Worm (Caenorhabditis elegans) whole organism, L1 larva: Measurements from ENCODE around the gene chdh-1.

Experiments
- C16A3.4 ChIP-seq: fragments of 150-350 bp; optimal IDR thresholded peaks from 2 replicates; lab custom pipeline; 2014; ENCODE audit warnings: missing biosample characterization, missing genetic modification characterization
- C34B4.2 ChIP-seq: sonication (generic microtip); optimal IDR thresholded peaks from 2 replicates; lab custom pipeline; 2017; ENCODE audit warnings: mild to moderate bottlenecking, missing genetic modification characterization, missing compliant biosample characterization
- Y116A8C.19 ChIP-seq: sonication (generic microtip); optimal IDR thresholded peaks from 2 replicates; lab custom pipeline; 2016; ENCODE audit warnings: missing compliant biosample characterization, missing genetic modification characterization, borderline replicate concordance
- aha-1 ChIP-seq: fragments of 150-350 bp; optimal IDR thresholded peaks from 2 replicates; lab custom pipeline; 2014; ENCODE audit warnings: missing biosample characterization, missing genetic modification characterization
- alr-1 ChIP-seq: fragments of 200-800 bp; sonication (Bioruptor generic); optimal IDR thresholded peaks from 2 replicates; lab custom pipeline; 2018; ENCODE audit warnings: borderline replicate concordance, mild to moderate bottlenecking, missing genetic modification characterization, missing compliant biosample characterization
- aly-2 ChIP-seq: fragments of 150-350 bp; optimal IDR thresholded peaks from 2 replicates; lab custom pipeline; 2014; ENCODE audit warnings: missing biosample characterization, missing genetic modification characterization
- blmp-1 ChIP-seq: fragments of 150-350 bp; optimal IDR thresholded peaks from 2 replicates; lab custom pipeline; 2014; ENCODE audit warnings: missing biosample characterization, missing genetic modification characterization
- ceh-8 ChIP-seq: fragments of 200-800 bp; sonication (Bioruptor generic); optimal IDR thresholded peaks from 2 replicates; lab custom pipeline; 2018; ENCODE audit warnings: mild to moderate bottlenecking, missing genetic modification characterization, moderate library complexity, missing compliant biosample characterization
- ceh-82 ChIP-seq, 3 experiments: fragments of 150-350 bp in 1 of 3; sonication (generic microtip) in 2 of 3; optimal IDR thresholded peaks; 2 replicates each; lab custom pipeline; 2014 to 2017; ENCODE audit warnings: missing biosample characterization in 3 of 3, missing genetic modification characterization in 3 of 3
- dpl-1 ChIP-seq, 3 experiments: fragments of 150-350 bp in 2 of 3; sonication (generic microtip) in 1 of 3; optimal IDR thresholded peaks; 2 replicates each; lab custom pipeline; 2014 to 2017; ENCODE audit warnings: missing biosample characterization in 3 of 3, missing genetic modification characterization in 3 of 3, missing genetic modification reagents in 3 of 3
- dsc-1 ChIP-seq: sonication (generic microtip); optimal IDR thresholded peaks from 2 replicates; lab custom pipeline; 2016; ENCODE audit warnings: mild to moderate bottlenecking, missing genetic modification characterization, missing compliant biosample characterization
- efl-1 ChIP-seq, 4 experiments: fragments of 150-350 bp; optimal IDR thresholded peaks in 3 of 4; peaks in 1 of 4; 1 replicate in 1 of 4; 2 replicates in 3 of 4; lab custom pipeline; 2014; ENCODE audit warnings: missing biosample characterization in 2 of 4, missing genetic modification characterization in 2 of 4, missing genetic modification reagents in 2 of 4
- elt-2 ChIP-seq: sonication (generic microtip); optimal IDR thresholded peaks from 2 replicates; lab custom pipeline; 2016; ENCODE audit warnings: missing genetic modification characterization, mild to moderate bottlenecking, inconsistent platforms, missing compliant biosample characterization, missing genetic modification reagents
- elt-3 ChIP-seq, 6 experiments: fragments of 150-350 bp in 1 of 6; sonication (generic microtip); optimal IDR thresholded peaks; 2 replicates each; lab custom pipeline; 2017 to 2018; ENCODE audit warnings: missing biosample characterization in 6 of 6, missing genetic modification characterization in 6 of 6, inconsistent platforms in 1 of 6
- ets-5 ChIP-seq: fragments of 200-800 bp; sonication (Bioruptor generic); IDR thresholded peaks from 2 replicates; pipeline ENCODE4 v1.3.6; 2022; ENCODE audit warnings: missing genetic modification characterization, missing compliant biosample characterization
- fkh-8 ChIP-seq: sonication (generic microtip); optimal IDR thresholded peaks from 2 replicates; lab custom pipeline; 2016; ENCODE audit warnings: mild to moderate bottlenecking, missing genetic modification characterization, missing compliant biosample characterization
- fos-1 ChIP-seq: fragments of 150-350 bp; optimal IDR thresholded peaks from 2 replicates; lab custom pipeline; 2014; ENCODE audit warnings: missing biosample characterization, missing genetic modification characterization
- hlh-4 ChIP-seq: sonication (generic microtip); optimal IDR thresholded peaks from 2 replicates; lab custom pipeline; 2016; ENCODE audit warnings: mild to moderate bottlenecking, missing genetic modification characterization, missing compliant biosample characterization
- hpl-2 ChIP-seq: fragments of 150-350 bp; optimal IDR thresholded peaks from 2 replicates; lab custom pipeline; 2014; ENCODE audit warnings: missing biosample characterization, missing genetic modification reagents, missing genetic modification characterization
- jun-1 ChIP-seq: fragments of 150-350 bp; optimal IDR thresholded peaks from 2 replicates; lab custom pipeline; 2014; ENCODE audit warnings: missing biosample characterization, missing genetic modification reagents, missing genetic modification characterization
- lin-14 ChIP-seq: fragments of 200-800 bp; sonication (Bioruptor generic); optimal IDR thresholded peaks from 2 replicates; lab custom pipeline; 2018; ENCODE audit warnings: mild to moderate bottlenecking, missing genetic modification characterization, moderate library complexity, missing compliant biosample characterization
- lin-35 ChIP-seq, 2 experiments: fragments of 150-350 bp; optimal IDR thresholded peaks; 2 replicates each; lab custom pipeline; 2014; ENCODE audit warnings: missing biosample characterization in 2 of 2, missing genetic modification characterization in 2 of 2, missing genetic modification reagents in 2 of 2
- lsy-2 ChIP-seq, 2 experiments: fragments of 150-350 bp; optimal IDR thresholded peaks; 2 replicates each; lab custom pipeline; 2014; ENCODE audit warnings: missing biosample characterization in 2 of 2, missing genetic modification characterization in 2 of 2
- mdl-1 ChIP-seq, 2 experiments: fragments of 150-350 bp; optimal IDR thresholded peaks; 2 replicates each; lab custom pipeline; 2014 to 2017; ENCODE audit warnings: missing biosample characterization in 2 of 2, missing genetic modification characterization in 2 of 2, inconsistent platforms in 1 of 2
- mep-1 ChIP-seq: fragments of 150-350 bp; optimal IDR thresholded peaks from 2 replicates; lab custom pipeline; 2014; ENCODE audit warnings: missing biosample characterization, missing genetic modification characterization
- nhr-11 ChIP-seq: fragments of 150-350 bp; optimal IDR thresholded peaks from 2 replicates; lab custom pipeline; 2014; ENCODE audit warnings: missing biosample characterization, missing genetic modification characterization
- nhr-19 ChIP-seq: fragments of 200-800 bp; sonication (Bioruptor generic); conservative IDR thresholded peaks from 2 replicates; pipeline ENCODE4 v1.3.6; 2022; ENCODE audit warnings: missing genetic modification characterization, missing compliant biosample characterization
- nhr-20 ChIP-seq: sonication (generic microtip); optimal IDR thresholded peaks from 2 replicates; lab custom pipeline; 2016; ENCODE audit warnings: mild to moderate bottlenecking, missing genetic modification characterization, missing compliant biosample characterization
- nhr-237 ChIP-seq: fragments of 150-350 bp; optimal IDR thresholded peaks from 2 replicates; lab custom pipeline; 2014; ENCODE audit warnings: missing biosample characterization, missing genetic modification characterization
- nhr-47 ChIP-seq: sonication (generic microtip); optimal IDR thresholded peaks from 2 replicates; lab custom pipeline; 2016; ENCODE audit warnings: mild to moderate bottlenecking, missing genetic modification characterization, moderate library complexity, missing compliant biosample characterization
- nhr-71 ChIP-seq: sonication (generic microtip); optimal IDR thresholded peaks from 2 replicates; lab custom pipeline; 2016; ENCODE audit warnings: mild to moderate bottlenecking, missing genetic modification characterization, moderate library complexity, missing compliant biosample characterization
- nhr-85 ChIP-seq: sonication (generic microtip); peaks from one replicate; lab custom pipeline; 2016; ENCODE audit warnings: missing genetic modification characterization, inconsistent platforms, missing compliant biosample characterization
- nhr-90 ChIP-seq: sonication (generic microtip); optimal IDR thresholded peaks from 2 replicates; lab custom pipeline; 2016; ENCODE audit warnings: mild to moderate bottlenecking, missing genetic modification characterization, missing compliant biosample characterization; ENCODE audit not compliant: poor library complexity
- skn-1 ChIP-seq: fragments of 150-350 bp; optimal IDR thresholded peaks from 2 replicates; lab custom pipeline; 2014; ENCODE audit warnings: missing biosample characterization, missing genetic modification characterization
- snu-23 ChIP-seq: sonication (generic microtip); optimal IDR thresholded peaks from 2 replicates; lab custom pipeline; 2016; ENCODE audit warnings: missing genetic modification characterization, missing compliant biosample characterization
- swsn-7 ChIP-seq: sonication (generic microtip); optimal IDR thresholded peaks from 2 replicates; lab custom pipeline; 2016; ENCODE audit warnings: missing genetic modification characterization, missing compliant biosample characterization
- tlp-1 ChIP-seq: fragments of 150-350 bp; optimal IDR thresholded peaks from 2 replicates; lab custom pipeline; 2014; ENCODE audit warnings: missing biosample characterization, missing genetic modification characterization
- unc-130 ChIP-seq: fragments of 150-350 bp; optimal IDR thresholded peaks from 2 replicates; lab custom pipeline; 2017; ENCODE audit warnings: missing biosample characterization, missing genetic modification characterization, inconsistent platforms
- xbp-1 ChIP-seq: sonication (generic microtip); optimal IDR thresholded peaks from 2 replicates; lab custom pipeline; 2016; ENCODE audit warnings: missing genetic modification characterization, missing compliant biosample characterization
- ztf-4 ChIP-seq: fragments of 150-350 bp; optimal IDR thresholded peaks from 2 replicates; lab custom pipeline; 2014; ENCODE audit warnings: missing biosample characterization, missing genetic modification characterization

chdh-1 gene

ce11 chrII:8726700-8727099 is 28.0 kb upstream of the chdh-1 start, which contains the start of gene T01B7.9:
Gene T01B7.9 (minus strand): TSS chrII:8726800.
- TF ChIP-seq blmp-1 (tag; lab: Kevin White, UChicago) = no peak
- TF ChIP-seq hpl-2 = no peak
- no peak for TF ChIP-seq lsy-2 (tag; optimal IDR thresholded peaks at IDR 0.05; lab: Kevin White, UChicago)
- TF ChIP-seq fos-1 (tag; lab: Kevin White, UChicago) = no peak
- no peak for TF ChIP-seq nhr-237 (tag; lab: Kevin White, UChicago)
- TF ChIP-seq unc-130 (tag; lab: Kevin White, UChicago) = no peak
- TF ChIP-seq Y116A8C.19 (tag; lab: Kevin White, UChicago) = no peak
- no peak for TF ChIP-seq nhr-90
- no peak for TF ChIP-seq jun-1 (tag; lab: Kevin White, UChicago)
- TF ChIP-seq ztf-4 (tag; lab: Kevin White, UChicago) = no peak
- TF ChIP-seq dsc-1 (tag; lab: Kevin White, UChicago) = no peak
- TF ChIP-seq mdl-1 (tag; optimal IDR thresholded peaks at IDR 0.05; lab: Kevin White, UChicago) = no peak
- no peak for TF ChIP-seq nhr-11 (tag; lab: Kevin White, UChicago)
- TF ChIP-seq tlp-1 (tag; lab: Kevin White, UChicago) = no peak

ce11 chrII:8721955-8722524 is 23.3 kb upstream of the chdh-1 start, which contains the start of gene trcs-2:
Gene trcs-2 (plus strand): TSS chrII:8722474.
- peak; percentile 5 for TF ChIP-seq nhr-71 (tag; lab: Kevin White, UChicago)
- peak; percentile 90 for TF ChIP-seq hlh-4 (tag; lab: Kevin White, UChicago)
- TF ChIP-seq fkh-8 = peak; percentile 22
- TF ChIP-seq mdl-1 (tag; optimal IDR thresholded peaks at IDR 0.05; lab: Kevin White, UChicago) = no peak

- TF ChIP-seq blmp-1 (tag; lab: Kevin White, UChicago) (peak; percentile 82), lin-14 (GFP tag; lab: Kevin White, UChicago) (peak; percentile 53), C16A3.4 (tag; lab: Kevin White, UChicago) (no peak), elt-3 (tag; optimal IDR thresholded peaks at IDR 0.05; lab: Kevin White, UChicago) (peak in 1 of 6 experiments; percentile 19), ztf-4 (tag; lab: Kevin White, UChicago) (peak; percentile 20)
Observed at ce11 chrII:8717579-8717978, 18.9 kb upstream of the chdh-1 start.

ce11 chrII:8716231-8716878 is 17.6 kb upstream of the chdh-1 start, which contains the start of the genes cyn-11 and T01B7.5:
Gene cyn-11 (minus strand): TSS chrII:8716281.
Gene T01B7.5 (plus strand): TSS chrII:8716828.
- peak; percentile 31 for TF ChIP-seq C16A3.4 (tag; lab: Kevin White, UChicago)
- TF ChIP-seq C34B4.2 (tag; lab: Kevin White, UChicago) = no peak
- 0 out of 2 replicates have a peak, but pooled peaks have one; percentile 20 for TF ChIP-seq nhr-19 (GFP tag; lab: Robert Waterston, UW)
- no peak for TF ChIP-seq ets-5 (GFP tag; lab: Robert Waterston, UW)
- TF ChIP-seq nhr-85 (tag; lab: Kevin White, UChicago) = no peak
- TF ChIP-seq elt-2 = no peak
- TF ChIP-seq blmp-1 (tag; lab: Kevin White, UChicago) = peak; percentile 52
- TF ChIP-seq nhr-20 (tag; lab: Kevin White, UChicago) = peak; percentile 33
- peak; percentile 23 for TF ChIP-seq nhr-71 (tag; lab: Kevin White, UChicago)
- TF ChIP-seq mep-1 = peak; percentile 47
- peak; percentile 32 to 36 for TF ChIP-seq efl-1 (optimal IDR thresholded peaks at IDR 0.05; lab: Kevin White, UChicago)
- peak; percentile 25 to 86 for TF ChIP-seq efl-1 (GFP tag; optimal IDR thresholded peaks at IDR 0.05 in 1 of 2; lab: Kevin White, UChicago)
- TF ChIP-seq nhr-47 (tag; lab: Kevin White, UChicago) = peak; percentile 4
- TF ChIP-seq xbp-1 (tag; lab: Kevin White, UChicago) = peak; percentile 12
- TF ChIP-seq alr-1 = no peak
- TF ChIP-seq dpl-1 (GFP tag; optimal IDR thresholded peaks at IDR 0.05; lab: Kevin White, UChicago) = peak; percentile 2 to 54 (median 7)
- TF ChIP-seq ceh-8 = no peak
- TF ChIP-seq lsy-2 (tag; optimal IDR thresholded peaks at IDR 0.05; lab: Kevin White, UChicago) = peak; percentile 27 to 54
- TF ChIP-seq skn-1 (tag; lab: Kevin White, UChicago) = no peak
- no peak for TF ChIP-seq aly-2 (tag; lab: Kevin White, UChicago)
- TF ChIP-seq ceh-82 (tag; optimal IDR thresholded peaks at IDR 0.05; lab: Kevin White, UChicago) = peak in 1 of 3 experiments; percentile 18
- TF ChIP-seq snu-23 = peak; percentile 40
- no peak for TF ChIP-seq aha-1 (tag; lab: Kevin White, UChicago)
- TF ChIP-seq lin-35 (GFP tag; optimal IDR thresholded peaks at IDR 0.05; lab: Kevin White, UChicago) = peak; percentile 9 to 40
- TF ChIP-seq swsn-7 (tag; lab: Kevin White, UChicago) = peak; percentile 12
